Fruit fly (Drosophila melanogaster): ENCODE data around the gene CG4238.

CG4238 gene

DNA sequence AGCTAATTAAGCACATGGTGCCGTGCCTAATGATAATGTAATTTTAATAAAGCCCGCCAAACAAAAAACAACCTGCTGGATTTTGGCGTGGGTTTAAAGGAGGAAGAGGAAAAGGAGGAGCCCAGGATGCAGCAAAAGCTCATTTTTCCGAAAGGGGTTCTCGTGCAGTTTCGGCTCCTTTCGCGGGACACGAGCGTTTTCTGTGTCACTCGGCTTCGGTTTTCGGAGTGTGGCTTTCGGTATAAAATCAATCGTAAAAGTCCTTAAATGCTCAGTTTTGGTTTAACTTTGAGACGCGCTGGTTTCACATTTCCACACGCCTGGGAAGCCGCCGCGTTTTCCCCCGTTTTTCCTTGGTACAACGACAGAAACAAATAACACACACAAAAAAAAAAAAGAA, 1.8 kb downstream of the CG4238 start:
- TF ChIP-seq Sin3A (optimal IDR thresholded peaks at IDR 0.05) (no peak), ttk (optimal IDR thresholded peaks at IDR 0.05) (no peak), h (optimal IDR thresholded peaks at IDR 0.05) (no peak), psq (optimal IDR thresholded peaks at IDR 0.05) (no peak), insv (optimal IDR thresholded peaks at IDR 0.05) (no peak), Myc (optimal IDR thresholded peaks at IDR 0.05) (no peak)

DNA sequence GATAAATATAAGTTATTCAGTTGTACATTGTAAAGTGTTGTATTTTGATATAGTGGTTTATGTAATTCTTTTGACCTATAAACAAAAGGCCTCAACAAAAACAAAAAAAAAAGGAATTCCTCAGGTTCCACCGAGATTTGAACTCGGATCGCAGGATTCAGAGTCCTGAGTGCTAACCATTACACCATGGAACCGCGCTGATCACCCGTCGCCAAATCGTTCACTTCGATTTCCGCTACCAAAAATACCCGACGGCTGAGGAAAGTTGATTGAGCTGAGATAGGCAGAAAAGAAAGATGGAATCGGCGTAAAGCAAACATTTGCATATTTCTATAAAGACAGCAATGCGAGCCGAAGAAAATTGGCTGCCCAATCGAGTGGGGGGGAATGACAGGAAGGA, 3.4 kb downstream of the CG4238 start:
- TF ChIP-seq insv (optimal IDR thresholded peaks at IDR 0.05) (no peak), h (optimal IDR thresholded peaks at IDR 0.05) (no peak), Sin3A (optimal IDR thresholded peaks at IDR 0.05) (no peak), ttk (optimal IDR thresholded peaks at IDR 0.05) (no peak), Myc (optimal IDR thresholded peaks at IDR 0.05) (no peak), psq (optimal IDR thresholded peaks at IDR 0.05) (no peak)

DNA sequence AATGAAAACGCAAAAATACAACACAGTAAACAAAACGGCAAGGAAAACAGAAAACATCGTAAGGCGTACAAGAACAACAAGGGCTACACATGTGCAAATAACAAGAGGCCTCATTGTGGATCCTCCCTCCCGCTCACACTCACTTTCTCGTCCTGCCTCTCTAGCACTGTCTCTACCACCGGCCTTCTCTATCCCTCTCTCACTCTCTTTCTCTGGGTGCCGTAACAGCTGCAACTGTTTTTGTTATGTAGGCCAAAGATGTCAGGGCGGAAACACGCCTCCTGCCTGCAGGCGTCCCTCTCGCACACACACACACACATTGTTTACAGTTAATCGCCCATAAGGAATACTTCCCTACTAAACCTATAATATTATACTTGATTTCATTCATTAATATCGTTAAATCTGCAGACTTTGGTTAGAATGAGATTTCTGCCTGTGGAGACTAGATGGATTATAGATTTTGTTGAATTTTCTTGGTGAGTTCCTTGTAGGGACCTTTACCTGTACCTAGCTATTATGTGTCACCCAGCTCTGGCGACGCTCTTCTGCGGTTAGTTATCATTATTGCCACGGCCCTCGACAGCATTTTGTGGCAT, 4.3 kb downstream of the CG4238 start:
- TF ChIP-seq insv (optimal IDR thresholded peaks at IDR 0.05) (no peak), Sin3A (optimal IDR thresholded peaks at IDR 0.05) (no peak), Myc (optimal IDR thresholded peaks at IDR 0.05) (no peak), h (optimal IDR thresholded peaks at IDR 0.05) (no peak), psq (optimal IDR thresholded peaks at IDR 0.05) (no peak), ttk (optimal IDR thresholded peaks at IDR 0.05) (no peak)

DNA sequence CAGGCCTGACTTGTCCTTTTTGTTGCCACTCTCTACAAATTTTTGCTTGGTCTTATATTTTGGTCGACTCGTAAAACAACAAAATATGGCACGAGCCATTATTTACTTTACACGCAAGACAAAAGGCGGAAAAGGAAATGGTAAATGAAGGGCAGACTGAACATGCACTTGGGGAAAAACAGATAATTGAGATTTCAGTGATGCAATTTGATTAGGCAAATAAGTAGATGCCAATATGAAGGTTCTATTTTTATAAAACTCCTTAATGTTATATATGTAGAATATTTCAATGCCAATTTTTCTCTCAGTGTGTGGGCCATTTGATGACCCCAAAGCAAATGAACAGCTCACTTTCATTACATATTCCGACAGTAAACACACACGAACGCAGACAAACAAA, 5.5 kb downstream of the CG4238 start:
- no peak for TF ChIP-seq h (optimal IDR thresholded peaks at IDR 0.05)
- TF ChIP-seq Myc (optimal IDR thresholded peaks at IDR 0.05): no peak
- TF ChIP-seq psq (optimal IDR thresholded peaks at IDR 0.05): no peak
- TF ChIP-seq Sin3A (optimal IDR thresholded peaks at IDR 0.05): no peak
- TF ChIP-seq ttk (optimal IDR thresholded peaks at IDR 0.05): no peak
- no peak for TF ChIP-seq insv (optimal IDR thresholded peaks at IDR 0.05)

DNA sequence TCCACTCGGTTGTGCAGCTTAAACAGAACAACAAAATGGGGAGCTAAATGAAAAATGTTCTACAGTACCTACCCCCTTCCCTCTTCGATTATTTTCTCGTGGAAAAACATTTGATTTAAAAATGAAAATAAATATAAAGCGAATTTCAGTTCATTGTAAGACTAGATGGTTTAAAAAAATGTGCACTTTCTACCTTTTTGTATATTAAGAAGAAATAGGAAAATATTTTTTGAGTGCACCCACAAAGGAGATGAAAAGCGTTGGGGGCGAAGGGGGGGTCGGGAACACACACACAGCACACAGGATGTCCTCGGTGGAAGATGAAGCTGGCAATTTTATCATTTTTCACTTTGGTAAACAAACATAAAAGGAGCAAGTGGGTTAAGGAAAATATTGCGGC, 13.2 kb downstream of the CG4238 start:
- no peak for TF ChIP-seq Myc (optimal IDR thresholded peaks at IDR 0.05)
- no peak for TF ChIP-seq psq (optimal IDR thresholded peaks at IDR 0.05)
- no peak for TF ChIP-seq Sin3A (optimal IDR thresholded peaks at IDR 0.05)
- no peak for TF ChIP-seq ttk (optimal IDR thresholded peaks at IDR 0.05)
- TF ChIP-seq h (optimal IDR thresholded peaks at IDR 0.05): no peak
- TF ChIP-seq insv (optimal IDR thresholded peaks at IDR 0.05): no peak

DNA sequence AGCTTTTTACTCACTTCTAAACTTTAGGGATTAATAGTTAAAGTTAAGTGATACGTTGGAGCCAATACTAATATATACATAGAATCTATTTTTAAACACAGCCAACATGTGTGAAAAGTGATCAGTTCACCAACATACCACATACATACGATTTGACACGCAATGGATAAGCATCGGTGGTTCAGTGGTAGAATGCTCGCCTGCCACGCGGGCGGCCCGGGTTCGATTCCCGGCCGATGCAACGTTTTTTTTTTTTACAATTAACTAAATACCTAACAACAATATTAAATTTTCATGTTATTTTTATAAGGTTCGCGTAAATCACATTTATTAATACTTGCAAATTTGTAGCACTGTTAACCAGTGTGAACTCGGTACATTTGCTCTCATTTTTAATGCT, 21.9 kb downstream of the CG4238 start:
- no peak for TF ChIP-seq ttk (optimal IDR thresholded peaks at IDR 0.05)
- TF ChIP-seq Myc (optimal IDR thresholded peaks at IDR 0.05): no peak
- no peak for TF ChIP-seq h (optimal IDR thresholded peaks at IDR 0.05)

DNA sequence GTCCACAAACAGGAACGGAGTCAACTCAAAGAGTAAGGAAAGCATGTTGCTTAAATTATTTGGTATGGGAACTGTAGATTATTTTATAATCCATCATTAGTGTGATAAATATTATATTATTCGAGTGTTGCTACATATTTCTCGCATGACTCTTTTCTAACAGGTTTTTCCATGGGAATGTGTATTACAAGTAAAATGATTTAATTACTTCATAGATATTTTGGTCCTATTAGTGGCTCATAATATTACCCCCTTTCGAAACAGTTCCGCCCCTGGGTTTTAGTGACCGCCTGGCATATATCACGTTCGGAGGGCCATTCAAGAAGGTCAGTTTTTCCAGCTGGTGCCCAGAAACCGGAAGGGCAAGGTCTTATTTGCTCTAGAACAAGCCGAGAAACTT, 22.4 kb downstream of the CG4238 start:
- TF ChIP-seq h (optimal IDR thresholded peaks at IDR 0.05): no peak
- no peak for TF ChIP-seq ttk (optimal IDR thresholded peaks at IDR 0.05)
- no peak for TF ChIP-seq insv (optimal IDR thresholded peaks at IDR 0.05)
- TF ChIP-seq Sin3A (optimal IDR thresholded peaks at IDR 0.05): no peak
- no peak for TF ChIP-seq psq (optimal IDR thresholded peaks at IDR 0.05)
- no peak for TF ChIP-seq Myc (optimal IDR thresholded peaks at IDR 0.05)

DNA sequence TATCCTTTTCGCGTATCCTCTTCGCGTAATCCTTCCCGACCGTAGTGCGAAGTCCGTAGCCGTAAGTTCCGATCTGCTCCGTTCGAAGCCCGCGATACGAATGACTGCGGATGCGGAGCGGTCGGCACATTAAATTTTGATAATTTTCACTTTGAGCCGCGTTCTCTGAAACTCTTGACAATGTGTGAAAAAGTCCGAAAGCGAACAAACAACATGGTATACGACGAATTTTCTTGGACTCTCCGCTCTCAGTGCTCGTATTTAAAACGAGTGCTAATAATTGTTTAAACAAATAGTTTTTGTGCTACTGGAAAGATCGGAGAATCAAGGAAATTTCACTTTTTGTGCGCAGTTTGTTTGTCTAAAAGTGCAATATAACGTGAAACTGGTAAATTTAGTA, 26.3 kb downstream of the CG4238 start, which contains the start of gene CG42296:
Gene CG42296 (minus strand): TSS at position 101 of the 400 bp plus-strand sequence.
- no peak for TF ChIP-seq ttk (optimal IDR thresholded peaks at IDR 0.05)
- no peak for TF ChIP-seq insv (optimal IDR thresholded peaks at IDR 0.05)
- no peak for TF ChIP-seq psq (optimal IDR thresholded peaks at IDR 0.05)
- no peak for TF ChIP-seq Myc (optimal IDR thresholded peaks at IDR 0.05)
- no peak for TF ChIP-seq Sin3A (optimal IDR thresholded peaks at IDR 0.05)
- no peak for TF ChIP-seq h (optimal IDR thresholded peaks at IDR 0.05)

DNA sequence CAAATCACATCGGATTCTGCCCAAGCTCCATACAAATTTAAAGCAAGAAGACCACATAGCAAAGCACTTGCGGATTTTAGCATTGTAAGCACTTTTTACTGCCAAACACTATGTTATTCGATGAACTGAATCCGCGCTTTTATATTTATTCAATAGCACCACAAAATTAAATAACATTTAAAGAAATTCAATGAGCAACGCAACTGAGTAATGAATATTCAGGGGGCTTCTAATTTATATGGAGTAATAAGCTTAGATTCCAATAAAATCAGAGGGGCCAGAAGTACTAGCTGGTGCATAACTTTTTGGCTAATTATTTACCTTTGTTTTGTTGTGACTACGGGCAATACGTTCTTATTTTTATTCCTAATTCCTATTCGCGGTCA, 27.5 kb downstream of the CG4238 start, which contains the start of gene lectin-22C:
Gene lectin-22C (minus strand): TSS at position 101 of the 386 bp plus-strand sequence.
- TF ChIP-seq Myc (optimal IDR thresholded peaks at IDR 0.05) (no peak), psq (optimal IDR thresholded peaks at IDR 0.05) (no peak), ttk (optimal IDR thresholded peaks at IDR 0.05) (no peak), insv (optimal IDR thresholded peaks at IDR 0.05) (no peak), h (optimal IDR thresholded peaks at IDR 0.05) (no peak), Sin3A (optimal IDR thresholded peaks at IDR 0.05) (no peak)

DNA sequence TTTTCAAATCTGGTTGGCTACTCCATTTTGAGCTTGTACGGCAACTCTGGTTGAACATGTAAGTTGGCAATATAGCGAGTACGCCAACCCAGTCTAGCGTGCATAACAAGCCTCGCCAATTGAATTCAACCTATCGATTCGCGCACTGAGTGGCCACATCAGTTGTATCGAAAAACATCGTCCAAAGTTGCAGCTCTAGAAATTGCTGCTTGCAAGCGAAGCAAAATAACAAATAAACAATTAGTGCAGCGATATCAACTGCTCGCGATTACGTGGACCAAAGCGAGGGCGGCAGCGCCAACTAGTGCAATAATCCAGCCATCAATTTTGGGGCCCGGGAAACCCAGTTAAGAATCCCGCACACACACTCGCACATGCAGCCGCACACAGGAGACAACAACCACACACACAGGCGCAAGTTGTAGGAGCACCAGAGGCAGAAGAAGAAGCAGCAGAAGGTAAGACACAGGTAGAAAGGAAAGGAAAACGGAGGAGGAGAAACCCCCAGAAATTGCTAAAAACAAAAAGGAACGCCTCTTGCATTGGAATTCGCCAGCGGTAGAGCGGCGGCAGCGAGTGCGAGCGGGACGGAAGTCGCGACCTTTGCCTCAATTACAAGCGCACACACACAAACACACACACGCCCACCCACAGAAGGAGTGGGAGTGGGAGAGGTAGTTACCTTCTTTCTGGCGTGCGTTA, 28.0 kb downstream of the CG4238 start:
- TF ChIP-seq Sin3A (optimal IDR thresholded peaks at IDR 0.05) (no peak), ttk (optimal IDR thresholded peaks at IDR 0.05) (no peak), h (optimal IDR thresholded peaks at IDR 0.05) (no peak), psq (optimal IDR thresholded peaks at IDR 0.05) (no peak), insv (optimal IDR thresholded peaks at IDR 0.05) (no peak), Myc (optimal IDR thresholded peaks at IDR 0.05) (no peak)

DNA sequence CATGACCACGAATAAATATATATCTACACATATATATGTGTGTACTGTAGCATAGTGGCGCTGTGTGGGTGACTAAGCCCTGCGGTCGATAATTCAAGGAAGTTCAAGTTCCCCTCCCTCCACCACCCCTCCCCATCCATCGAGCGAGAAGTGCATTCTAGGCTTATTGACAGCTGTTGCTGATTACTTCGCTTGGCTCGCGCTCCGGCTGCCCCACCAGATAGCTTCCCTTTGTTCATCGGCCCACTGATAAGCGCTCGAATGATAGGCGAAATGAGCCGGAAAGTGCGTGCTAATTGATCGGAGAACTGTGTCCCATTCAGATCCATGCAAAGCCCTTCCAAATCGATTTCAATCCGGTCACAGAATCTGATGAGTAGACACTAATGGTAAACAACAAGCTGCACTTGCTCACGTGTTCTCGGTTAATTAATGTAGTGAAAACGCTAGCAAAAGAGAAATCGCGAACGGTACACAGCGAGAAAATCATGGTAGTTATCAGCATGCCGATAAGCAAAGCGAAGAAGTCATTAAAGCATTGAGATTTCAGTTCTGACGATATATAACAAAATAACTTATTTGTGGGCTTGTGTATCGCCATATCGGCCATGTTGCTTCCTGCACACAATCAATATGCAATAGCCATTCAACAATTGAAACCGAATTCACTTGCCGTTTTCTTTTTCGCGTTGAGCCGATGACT, 28.7 kb downstream of the CG4238 start:
- TF ChIP-seq ttk (optimal IDR thresholded peaks at IDR 0.05): no peak
- no peak for TF ChIP-seq insv (optimal IDR thresholded peaks at IDR 0.05)
- TF ChIP-seq psq (optimal IDR thresholded peaks at IDR 0.05): no peak
- no peak for TF ChIP-seq Myc (optimal IDR thresholded peaks at IDR 0.05)
- TF ChIP-seq h (optimal IDR thresholded peaks at IDR 0.05): no peak
- no peak for TF ChIP-seq Sin3A (optimal IDR thresholded peaks at IDR 0.05)

DNA sequence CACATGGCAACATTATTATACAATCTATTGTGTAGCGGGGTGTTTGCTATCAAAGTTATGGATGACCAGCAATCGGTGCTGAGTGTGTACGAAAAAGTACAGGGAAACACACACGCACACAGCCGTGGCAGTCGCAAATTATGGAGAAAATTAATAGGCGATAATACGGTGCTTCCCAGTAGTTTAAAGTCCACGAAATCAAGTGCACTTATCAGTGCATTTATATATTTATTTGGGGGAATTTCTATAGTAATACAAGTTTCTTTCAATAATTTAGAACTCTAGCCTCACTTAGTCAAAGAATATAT, 29.3 kb downstream of the CG4238 start:
- TF ChIP-seq ttk (optimal IDR thresholded peaks at IDR 0.05) (no peak), Sin3A (optimal IDR thresholded peaks at IDR 0.05) (no peak), h (optimal IDR thresholded peaks at IDR 0.05) (no peak), insv (optimal IDR thresholded peaks at IDR 0.05) (no peak), Myc (optimal IDR thresholded peaks at IDR 0.05) (no peak), psq (optimal IDR thresholded peaks at IDR 0.05) (no peak)
